Worm (Caenorhabditis elegans): ENCODE data around the gene F17E9.4.
"Not testable (repeated sequence)": the region's sequence is repeated elsewhere in the genome, so short reads cannot be mapped to it uniquely, and the experiment has no call there.

ce11 chrIV:8389139-8389538 lies 41.0 kb downstream of the F17E9.4 start, which contains the start of gene D2096.10:
- TF ChIP-seq ceh-36 (tag; optimal IDR thresholded peaks at IDR 0.05); flt-1 (GFP tag; IDR thresholded peaks at IDR 0.05); F13C5.2 (tag; optimal IDR thresholded peaks at IDR 0.05); tra-4 (tag; optimal IDR thresholded peaks at IDR 0.05); ama-1 (optimal IDR thresholded peaks at IDR 0.05); pes-1 (GFP tag; IDR thresholded peaks at IDR 0.05); tbx-11 (GFP tag; IDR thresholded peaks at IDR 0.05): not testable (repeated sequence)
